Fruit fly (Drosophila melanogaster): ENCODE results near the gene CG17919.

- no peak for TF ChIP-seq h (optimal IDR thresholded peaks at IDR 0.05)
- TF ChIP-seq insv (optimal IDR thresholded peaks at IDR 0.05) = no peak
Measured at dm6 chr3R:6294046-6294445, 49.8 kb upstream of the CG17919 start.

Data from Kc167 (cell line).